Worm (Caenorhabditis elegans) whole organism, L4 larva: ENCODE data around the gene spig-5.

Experiments
- F49E8.2 ChIP-seq: sonication (generic microtip); optimal IDR thresholded peaks from 2 replicates; lab custom pipeline; 2016; ENCODE audit warnings: missing compliant biosample characterization, mild to moderate bottlenecking, missing genetic modification characterization, borderline replicate concordance
- ZK546.5 ChIP-seq, 2 experiments: sonication (generic microtip); optimal IDR thresholded peaks; 2 replicates each; lab custom pipeline; 2017; ENCODE audit warnings: missing biosample characterization in 2 of 2, missing genetic modification characterization in 2 of 2
- ces-1 ChIP-seq: fragments of 150-350 bp; sonication (generic microtip); optimal IDR thresholded peaks from 4 replicates; lab custom pipeline; 2014; ENCODE audit warnings: missing biosample characterization, missing genetic modification reagents, missing genetic modification characterization
- ctbp-1 ChIP-seq: fragments of 200-800 bp; sonication (Bioruptor generic); IDR thresholded peaks from 2 replicates; pipeline ENCODE4 v1.3.6; 2022; ENCODE audit warnings: missing genetic modification reagents, missing genetic modification characterization, missing compliant biosample characterization
- fos-1 ChIP-seq: fragments of 150-350 bp; optimal IDR thresholded peaks from 2 replicates; lab custom pipeline; 2014; ENCODE audit warnings: missing biosample characterization, missing genetic modification characterization
- hif-1 ChIP-seq, 2 experiments: sonication (generic microtip); optimal IDR thresholded peaks; 2 replicates each; lab custom pipeline; 2016 to 2017; ENCODE audit warnings: missing compliant biosample characterization in 2 of 2, missing genetic modification characterization in 2 of 2, missing genetic modification reagents in 2 of 2, missing genotype in 2 of 2, mild to moderate bottlenecking in 1 of 2
- nhr-77 ChIP-seq: fragments of 150-350 bp; optimal IDR thresholded peaks from 2 replicates; lab custom pipeline; 2014; ENCODE audit warnings: missing biosample characterization, missing genetic modification characterization
- pqm-1 ChIP-seq: sonication (generic microtip); optimal IDR thresholded peaks from 2 replicates; lab custom pipeline; 2017; ENCODE audit warnings: missing biosample characterization, missing genetic modification characterization
- snpc-4 ChIP-seq: fragments of 150-350 bp; optimal IDR thresholded peaks from 2 replicates; lab custom pipeline; 2014; ENCODE audit warnings: missing biosample characterization, missing genetic modification characterization
- tag-97 ChIP-seq: fragments of 200-800 bp; sonication (Bioruptor generic); IDR thresholded peaks from 2 replicates; pipeline ENCODE4 v1.3.6; 2022; ENCODE audit warnings: missing genetic modification characterization, missing compliant biosample characterization
- unc-62 ChIP-seq, 3 experiments: fragments of 150-350 bp in 1 of 3; sonication (generic microtip); optimal IDR thresholded peaks in 2 of 3; peaks in 1 of 3; 1 replicate in 1 of 3; 2 replicates in 2 of 3; lab custom pipeline; 2014 to 2017; ENCODE audit warnings: missing biosample characterization in 3 of 3, missing genetic modification characterization in 3 of 3, missing genetic modification reagents in 3 of 3, missing genotype in 1 of 3
- vab-7 ChIP-seq: fragments of 200-800 bp; sonication (Bioruptor generic); IDR thresholded peaks from 2 replicates; pipeline ENCODE4 v1.3.6; 2022; ENCODE audit warnings: missing genetic modification reagents, missing genetic modification characterization, missing compliant biosample characterization
- ztf-11 ChIP-seq: fragments of 150-350 bp; optimal IDR thresholded peaks from 2 replicates; lab custom pipeline; 2014; ENCODE audit warnings: missing biosample characterization, missing genetic modification characterization

DNA sequence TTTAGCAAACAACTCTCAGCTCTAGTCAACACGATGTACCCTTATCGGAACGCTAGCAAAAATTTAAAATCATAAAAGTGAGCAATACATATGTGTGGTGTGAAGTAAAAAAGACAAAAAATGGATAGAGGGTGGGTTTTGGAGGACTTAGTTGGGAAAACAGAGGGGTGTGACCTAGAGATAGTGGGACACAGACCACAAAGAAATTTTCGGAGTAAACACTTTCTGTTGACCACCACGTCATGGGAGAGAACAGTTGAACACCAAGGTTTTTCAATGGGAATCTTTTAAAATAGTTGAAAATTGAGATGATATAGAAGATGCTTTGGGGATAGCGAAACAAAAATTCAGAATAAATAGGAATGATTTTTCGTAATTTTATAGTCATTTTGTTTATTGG is 8.9 kb downstream of the spig-5 start:
- TF ChIP-seq ztf-11 (tag; lab: Kevin White, UChicago) (no peak), ZK546.5 (tag; optimal IDR thresholded peaks at IDR 0.05; lab: Kevin White, UChicago) (no peak), F49E8.2 (tag; lab: Kevin White, UChicago) (no peak), pqm-1 (no peak), ces-1 (GFP tag; lab: Kevin White, UChicago) (no peak), fos-1 (tag; lab: Kevin White, UChicago) (no peak), nhr-77 (tag; lab: Kevin White, UChicago) (no peak), ctbp-1 (GFP tag; lab: Robert Waterston, UW) (no peak), tag-97 (GFP tag; lab: Robert Waterston, UW) (no peak), vab-7 (no peak), unc-62 (GFP tag; optimal IDR thresholded peaks at IDR 0.05 in 1 of 2; lab: Kevin White, UChicago) (no peak), unc-62 (tag; optimal IDR thresholded peaks at IDR 0.05; lab: Kevin White, UChicago) (no peak), hif-1 (tag; optimal IDR thresholded peaks at IDR 0.05; lab: Kevin White, UChicago) (no peak), snpc-4 (no peak)
